Fruit fly (Drosophila melanogaster) whole organism, adult: Measurements from ENCODE around the gene Pdp.

ENCODE experiments used
- CG11617 ChIP-seq: fragments of 200-800 bp; sonication (Bioruptor generic); optimal IDR thresholded peaks from 2 replicates; lab custom pipeline; 2017; ENCODE audit warnings: mild to moderate bottlenecking, missing biosample characterization, missing genetic modification reagents, missing genetic modification characterization
- CG12768 ChIP-seq: fragments of 200-800 bp; sonication (Bioruptor generic); optimal IDR thresholded peaks from 2 replicates; lab custom pipeline; 2017; ENCODE audit warnings: missing biosample characterization, missing genetic modification characterization, mild to moderate bottlenecking, moderate library complexity, missing genetic modification reagents
- CG14711 ChIP-seq: fragments of 200-800 bp; sonication (Bioruptor generic); optimal IDR thresholded peaks from 2 replicates; lab custom pipeline; 2018; ENCODE audit warnings: missing biosample characterization, mild to moderate bottlenecking, missing genetic modification characterization, moderate library complexity
- CG1620 ChIP-seq: fragments of 200-800 bp; sonication (Bioruptor generic); optimal IDR thresholded peaks from 2 replicates; lab custom pipeline; 2016; ENCODE audit warnings: missing biosample characterization, missing genetic modification characterization
- CG33017 ChIP-seq: fragments of 200-800 bp; sonication (Bioruptor generic); optimal IDR thresholded peaks from 2 replicates; lab custom pipeline; 2018; ENCODE audit warnings: missing biosample characterization, mild to moderate bottlenecking, missing genetic modification characterization, moderate library complexity
- CG5204 ChIP-seq: fragments of 200-800 bp; sonication (Bioruptor generic); optimal IDR thresholded peaks from 2 replicates; lab custom pipeline; 2016; ENCODE audit warnings: missing biosample characterization, missing genetic modification characterization
- CG7045 ChIP-seq: fragments of 200-800 bp; sonication (Bioruptor generic); optimal IDR thresholded peaks from 2 replicates; lab custom pipeline; 2017; ENCODE audit warnings: missing biosample characterization, mild to moderate bottlenecking, missing genetic modification characterization
- CG7101 ChIP-seq: fragments of 200-800 bp; sonication (Bioruptor generic); optimal IDR thresholded peaks from 2 replicates; lab custom pipeline; 2018; ENCODE audit warnings: missing biosample characterization, mild to moderate bottlenecking, missing genetic modification characterization, moderate library complexity
- Clk ChIP-seq: fragments of 200-800 bp; sonication (Bioruptor generic); optimal IDR thresholded peaks from 2 replicates; lab custom pipeline; 2017; ENCODE audit warnings: missing biosample characterization, missing genetic modification characterization
- Crg-1 ChIP-seq: fragments of 200-800 bp; sonication (Bioruptor generic); optimal IDR thresholded peaks from 2 replicates; lab custom pipeline; 2016; ENCODE audit warnings: missing biosample characterization, missing genetic modification characterization
- Hr96 ChIP-seq: fragments of 200-800 bp; sonication (Bioruptor generic); optimal IDR thresholded peaks from 2 replicates; lab custom pipeline; 2016; ENCODE audit warnings: missing biosample characterization, missing genetic modification characterization
- Mnt ChIP-seq: fragments of 200-800 bp; sonication (Bioruptor generic); optimal IDR thresholded peaks from 2 replicates; lab custom pipeline; 2016; ENCODE audit warnings: missing biosample characterization, mild to moderate bottlenecking, missing genetic modification characterization
- bab1 ChIP-seq: fragments of 200-800 bp; sonication (Bioruptor generic); optimal IDR thresholded peaks from 3 replicates; lab custom pipeline; 2019; ENCODE audit warnings: missing biosample characterization, mild to moderate bottlenecking, missing genetic modification characterization, moderate library complexity
- cic ChIP-seq: fragments of 200-800 bp; sonication (Bioruptor generic); optimal IDR thresholded peaks from 2 replicates; lab custom pipeline; 2017; ENCODE audit warnings: missing biosample characterization, mild to moderate bottlenecking, missing genetic modification characterization, moderate library complexity
- cnc ChIP-seq, 2 experiments: fragments of >200 bp; optimal IDR thresholded peaks; 2 replicates each; lab custom pipeline; 2017
- kay ChIP-seq: fragments of 200-800 bp; sonication (Bioruptor generic); peaks from one replicate; lab custom pipeline; 2016; ENCODE audit warnings: missing biosample characterization, missing genetic modification characterization, borderline replicate concordance
- ovo ChIP-seq: fragments of 200-800 bp; sonication (Bioruptor generic); optimal IDR thresholded peaks from 2 replicates; lab custom pipeline; 2016; ENCODE audit warnings: missing biosample characterization, missing genetic modification characterization
- pad ChIP-seq: fragments of 200-800 bp; sonication (Bioruptor generic); optimal IDR thresholded peaks from 3 replicates; lab custom pipeline; 2017; ENCODE audit warnings: missing biosample characterization, missing genetic modification characterization, mild to moderate bottlenecking, moderate library complexity, missing genetic modification reagents
- tj ChIP-seq: fragments of 200-800 bp; sonication (Bioruptor generic); optimal IDR thresholded peaks from 3 replicates; lab custom pipeline; 2017; ENCODE audit warnings: missing biosample characterization, mild to moderate bottlenecking, missing genetic modification characterization, moderate library complexity
- toe ChIP-seq: fragments of 200-800 bp; sonication (Bioruptor generic); optimal IDR thresholded peaks from 2 replicates; lab custom pipeline; 2016; ENCODE audit warnings: missing biosample characterization, missing genetic modification characterization

Pdp gene

dm6 chrX:7691947-7692739, 42.3 kb downstream of the Pdp start:
- TF ChIP-seq cnc (optimal IDR thresholded peaks at IDR 0.05; lab: Kevin White, UChicago) (no peak), tj (GFP tag; lab: Kevin White, UChicago) (peak; percentile 78), Crg-1 (GFP tag; lab: Kevin White, UChicago) (no peak), CG11617 (GFP tag; lab: Kevin White, UChicago) (peak; percentile 95), CG7045 (GFP tag; lab: Kevin White, UChicago) (peak; percentile 66), toe (GFP tag; lab: Kevin White, UChicago) (peak; percentile 47), CG12768 (GFP tag; lab: Kevin White, UChicago) (peak; percentile 61), Mnt (GFP tag; lab: Kevin White, UChicago) (no peak), kay (GFP tag; lab: Kevin White, UChicago) (peak; percentile 52), Clk (GFP tag; lab: Kevin White, UChicago) (peak; percentile 53), cic (GFP tag; lab: Kevin White, UChicago) (peak; percentile 19), Hr96 (GFP tag; lab: Kevin White, UChicago) (peak; percentile 70), CG1620 (GFP tag; lab: Kevin White, UChicago) (peak; percentile 49), pad (GFP tag; lab: Kevin White, UChicago) (no peak), CG5204 (peak; percentile 40), CG33017 (tag; lab: Kevin White, UChicago) (peak; percentile 87), bab1 (GFP tag; lab: Kevin White, UChicago) (peak; percentile 61), CG7101 (tag; lab: Kevin White, UChicago) (peak; percentile 84), CG14711 (tag; lab: Kevin White, UChicago) (peak; percentile 68), ovo (GFP tag; lab: Kevin White, UChicago) (peak; percentile 10)

dm6 chrX:7691221-7691914, 43.1 kb downstream of the Pdp start:
- TF ChIP-seq tj (GFP tag; lab: Kevin White, UChicago) (no peak), kay (GFP tag; lab: Kevin White, UChicago) (no peak), CG14711 (tag; lab: Kevin White, UChicago) (peak; percentile 78), Mnt (GFP tag; lab: Kevin White, UChicago) (peak; percentile 67), Crg-1 (GFP tag; lab: Kevin White, UChicago) (peak; percentile 77), CG11617 (GFP tag; lab: Kevin White, UChicago) (no peak), CG12768 (GFP tag; lab: Kevin White, UChicago) (peak; percentile 29), cnc (optimal IDR thresholded peaks at IDR 0.05; lab: Kevin White, UChicago) (no peak), CG5204 (no peak), toe (GFP tag; lab: Kevin White, UChicago) (no peak), Hr96 (GFP tag; lab: Kevin White, UChicago) (no peak), CG1620 (GFP tag; lab: Kevin White, UChicago) (peak; percentile 34), CG7045 (GFP tag; lab: Kevin White, UChicago) (peak; percentile 27), ovo (GFP tag; lab: Kevin White, UChicago) (no peak), Clk (GFP tag; lab: Kevin White, UChicago) (no peak), CG7101 (tag; lab: Kevin White, UChicago) (peak; percentile 81), cic (GFP tag; lab: Kevin White, UChicago) (peak; percentile 47), CG33017 (tag; lab: Kevin White, UChicago) (no peak), pad (GFP tag; lab: Kevin White, UChicago) (peak; percentile 58), bab1 (GFP tag; lab: Kevin White, UChicago) (peak; percentile 91)

dm6 chrX:7690683-7691082, 43.8 kb downstream of the Pdp start:
- TF ChIP-seq Mnt (GFP tag; lab: Kevin White, UChicago) (peak; percentile 61), CG1620 (GFP tag; lab: Kevin White, UChicago) (peak; percentile 17), Hr96 (GFP tag; lab: Kevin White, UChicago) (no peak), ovo (GFP tag; lab: Kevin White, UChicago) (no peak), toe (GFP tag; lab: Kevin White, UChicago) (no peak), CG33017 (tag; lab: Kevin White, UChicago) (peak; percentile 3), CG11617 (GFP tag; lab: Kevin White, UChicago) (peak; percentile 39), CG14711 (tag; lab: Kevin White, UChicago) (peak; percentile 55), tj (GFP tag; lab: Kevin White, UChicago) (peak; percentile 1), CG5204 (no peak), CG7045 (GFP tag; lab: Kevin White, UChicago) (peak; percentile 14), CG12768 (GFP tag; lab: Kevin White, UChicago) (peak; percentile 60), kay (GFP tag; lab: Kevin White, UChicago) (peak; percentile 90), Clk (GFP tag; lab: Kevin White, UChicago) (peak; percentile 20), bab1 (GFP tag; lab: Kevin White, UChicago) (no peak), cnc (optimal IDR thresholded peaks at IDR 0.05; lab: Kevin White, UChicago) (no peak), pad (GFP tag; lab: Kevin White, UChicago) (no peak), CG7101 (tag; lab: Kevin White, UChicago) (peak; percentile 60), Crg-1 (GFP tag; lab: Kevin White, UChicago) (no peak), cic (GFP tag; lab: Kevin White, UChicago) (peak; percentile 45)

dm6 chrX:7688871-7689270, 45.6 kb downstream of the Pdp start:
- TF ChIP-seq CG5204 (no peak), CG7101 (tag; lab: Kevin White, UChicago) (no peak), kay (GFP tag; lab: Kevin White, UChicago) (no peak), CG33017 (tag; lab: Kevin White, UChicago) (no peak), tj (GFP tag; lab: Kevin White, UChicago) (no peak), pad (GFP tag; lab: Kevin White, UChicago) (no peak), ovo (GFP tag; lab: Kevin White, UChicago) (no peak)
